Worm (Caenorhabditis elegans) whole organism, L2 larva: Measurements from ENCODE around the gene Y71H2AM.11.

Experiments
- ZK546.5 ChIP-seq: sonication (generic microtip); optimal IDR thresholded peaks from 2 replicates; lab custom pipeline; 2017; ENCODE audit warnings: missing biosample characterization, missing genetic modification characterization
- ama-1 ChIP-seq: fragments of 150-350 bp; optimal IDR thresholded peaks from 2 replicates; lab custom pipeline; 2018; ENCODE audit warnings: inconsistent platforms
- lin-39 ChIP-seq: fragments of 150-350 bp; optimal IDR thresholded peaks from 2 replicates; lab custom pipeline; 2014; ENCODE audit warnings: missing biosample characterization, missing genetic modification reagents, missing genetic modification characterization

ce11 chrIII:2679362-2679761 is 45.5 kb downstream of the Y71H2AM.11 start:
- TF ChIP-seq ama-1 (lab: Kevin White, UChicago): no peak
- TF ChIP-seq lin-39 (tag; lab: Kevin White, UChicago): no peak
- TF ChIP-seq ZK546.5: no peak
